Fruit fly (Drosophila melanogaster): ENCODE data around the gene TfIIFalpha.

TfIIFalpha gene

dm6 chr3R:6426173-6426899 lies 46.1 kb downstream of the TfIIFalpha start:
- TF ChIP-seq CG15514 (GFP tag; optimal IDR thresholded peaks at IDR 0.05) (peak; percentile 18), run (tag; optimal IDR thresholded peaks at IDR 0.05) (no peak), ab (GFP tag; optimal IDR thresholded peaks at IDR 0.05) (peak; percentile 25), slou (GFP tag; optimal IDR thresholded peaks at IDR 0.05) (no peak), pros (GFP tag; optimal IDR thresholded peaks at IDR 0.05) (peak; percentile 57), Hr51 (GFP tag; optimal IDR thresholded peaks at IDR 0.05) (peak in 1 of 2 experiments; percentile 5), Hey (tag; optimal IDR thresholded peaks at IDR 0.05) (no peak), sd (tag; optimal IDR thresholded peaks at IDR 0.05) (peak; percentile 95), CG15601 (tag; optimal IDR thresholded peaks at IDR 0.05) (no peak), CG6272 (GFP tag; IDR thresholded peaks at IDR 0.05) (no peak), mld (GFP tag; IDR thresholded peaks at IDR 0.05; ENCODE audit: partially characterized antibody) (0 out of 3 replicates have a peak, but pooled peaks have one; percentile 45), Sox100B (GFP tag; optimal IDR thresholded peaks at IDR 0.05) (peak; percentile 8), tgo (GFP tag; IDR thresholded peaks at IDR 0.05) (peak; percentile 41; the same call in 1 of the 3 replicates), grn (GFP tag; optimal IDR thresholded peaks at IDR 0.05) (peak; percentile 85), CG3838 (GFP tag; optimal IDR thresholded peaks at IDR 0.05) (peak; percentile 52), stwl (tag; optimal IDR thresholded peaks at IDR 0.05) (peak; percentile 39), vvl (GFP tag; IDR thresholded peaks at IDR 0.05) (peak; percentile 46; the same call in 1 of the 2 replicates), CG6683 (GFP tag; optimal IDR thresholded peaks at IDR 0.05) (no peak), pfk (GFP tag; optimal IDR thresholded peaks at IDR 0.05) (peak; percentile 95), z (GFP tag; IDR thresholded peaks at IDR 0.05) (0 out of 3 replicates have a peak, but pooled peaks have one; percentile 12), CG18599 (GFP tag; optimal IDR thresholded peaks at IDR 0.05) (no peak), CG14014 (GFP tag; IDR thresholded peaks at IDR 0.05) (no peak; the same call in 1 of the 2 replicates), Rfx (GFP tag; IDR thresholded peaks at IDR 0.05) (peak; percentile 33), mam (GFP tag; optimal IDR thresholded peaks at IDR 0.05) (no peak), chinmo (GFP tag; IDR thresholded peaks at IDR 0.05; ENCODE audit: partially characterized antibody) (peak; percentile 80; the same call in 1 of the 4 replicates), CG11247 (GFP tag; IDR thresholded peaks at IDR 0.05) (peak; percentile 25; the same call in 1 of the 2 replicates), aop (GFP tag; IDR thresholded peaks at IDR 0.05) (0 out of 2 replicates have a peak, but pooled peaks have one; percentile 18), Adf1 (GFP tag; IDR thresholded peaks at IDR 0.05) (peak; percentile 77), CG13894 (tag; optimal IDR thresholded peaks at IDR 0.05) (peak; percentile 30), CG15269 (tag; optimal IDR thresholded peaks at IDR 0.05) (peak; percentile 11), gcm2 (GFP tag; optimal IDR thresholded peaks at IDR 0.05) (no peak), CG4282 (GFP tag; optimal IDR thresholded peaks at IDR 0.05) (no peak), Pdp1 (GFP tag; optimal IDR thresholded peaks at IDR 0.05) (peak in 1 of 2 experiments; percentile 8), bowl (GFP tag; IDR thresholded peaks at IDR 0.05) (peak; percentile 33; the same call in 1 of the 2 replicates), CG10366 (GFP tag; IDR thresholded peaks at IDR 0.05) (no peak), abd-A (tag; optimal IDR thresholded peaks at IDR 0.05) (peak; percentile 66), sc (optimal IDR thresholded peaks at IDR 0.05) (no peak), sc (GFP tag; optimal IDR thresholded peaks at IDR 0.05) (no peak), cwo (GFP tag; optimal IDR thresholded peaks at IDR 0.05) (peak; percentile 28), Med (GFP tag) (peak; percentile 69), CG4360 (GFP tag; IDR thresholded peaks at IDR 0.05) (peak; percentile 34; the same call in 1 of the 2 replicates), chm (GFP tag; IDR thresholded peaks at IDR 0.05) (0 out of 2 replicates have a peak, but pooled peaks have one; percentile 45), CG14710 (tag; optimal IDR thresholded peaks at IDR 0.05) (no peak), lilli (GFP tag; optimal IDR thresholded peaks at IDR 0.05) (no peak), rib (GFP tag; IDR thresholded peaks at IDR 0.05) (0 out of 2 replicates have a peak, but pooled peaks have one; percentile 43), Elba2 (GFP tag; optimal IDR thresholded peaks at IDR 0.05) (peak; percentile 92), CG11456 (GFP tag; IDR thresholded peaks at IDR 0.05) (0 out of 3 replicates have a peak, but pooled peaks have one; percentile 31), knrl (GFP tag; IDR thresholded peaks at IDR 0.05; ENCODE audit: partially characterized antibody) (no peak)

Data from whole organism, embryonic.